Fruit fly (Drosophila melanogaster) whole organism, wandering third instar larva: ENCODE measurements around the gene Cp7Fc.

Experiments used
- Hr78 ChIP-seq: fragments of >200 bp; optimal IDR thresholded peaks from 2 replicates; lab custom pipeline; 2017; ENCODE audit warnings: missing biosample characterization, missing genetic modification characterization
- br ChIP-seq: fragments of 200-800 bp; sonication (Bioruptor generic); optimal IDR thresholded peaks from 2 replicates; lab custom pipeline; 2016; ENCODE audit warnings: missing biosample characterization, missing genetic modification characterization

dm6 chrX:8468962-8469459, 7.9 kb upstream of the Cp7Fc start, which contains the start of gene CG12116:
- TF ChIP-seq br (GFP tag; lab: Kevin White, UChicago) = peak; percentile 53
- no peak for TF ChIP-seq Hr78 (GFP tag; lab: Kevin White, UChicago)
